Worm (Caenorhabditis elegans): ENCODE results near the gene T16G12.6.

Gene T16G12.6

ce11 chrIII:10064140-10064539 lies 5.2 kb upstream of the T16G12.6 start, which contains the start of gene ekl-6:
ekl-6 (plus strand) TSS chrIII:10064404.
- TF ChIP-seq dmd-9 (GFP tag; IDR thresholded peaks at IDR 0.05), result peak; percentile 45; the same call in 1 of the 2 replicates
- no peak for TF ChIP-seq nhr-41 (GFP tag; IDR thresholded peaks at IDR 0.05)
- 0 out of 2 replicates have a peak, but pooled peaks have one; percentile 5 for TF ChIP-seq tra-1 (GFP tag; IDR thresholded peaks at IDR 0.05)
- TF ChIP-seq ama-1 (optimal IDR thresholded peaks at IDR 0.05), result no peak
- peak; percentile 28 for TF ChIP-seq rbr-2 (tag; optimal IDR thresholded peaks at IDR 0.05)
- peak; percentile 24; the same call in 1 of the 2 replicates for TF ChIP-seq ceh-44 (GFP tag; IDR thresholded peaks at IDR 0.05)
- TF ChIP-seq mep-1 (tag; optimal IDR thresholded peaks at IDR 0.05), result no peak
- peak; percentile 70 for TF ChIP-seq ZK337.2 (GFP tag; IDR thresholded peaks at IDR 0.05)
- peak; percentile 68 for TF ChIP-seq dpl-1 (GFP tag; optimal IDR thresholded peaks at IDR 0.05)
- TF ChIP-seq pha-4 (GFP tag; IDR thresholded peaks at IDR 0.05), result no peak
- no peak for TF ChIP-seq pha-4 (tag; optimal IDR thresholded peaks at IDR 0.05)
- TF ChIP-seq mes-2 (tag; optimal IDR thresholded peaks at IDR 0.05; ENCODE audit: poor library complexity, severe bottlenecking), result peak; percentile 98
- TF ChIP-seq unc-130 (GFP tag; optimal IDR thresholded peaks at IDR 0.05), result peak; percentile 74
- TF ChIP-seq lin-29 (GFP tag; IDR thresholded peaks at IDR 0.05), result no peak
- TF ChIP-seq dmd-6 (GFP tag; IDR thresholded peaks at IDR 0.05), result no peak; the same call in none of the 2 replicates

- no peak for TF ChIP-seq zip-11 (GFP tag; IDR thresholded peaks at IDR 0.05)
- TF ChIP-seq nhr-25 (tag; optimal IDR thresholded peaks at IDR 0.05; ENCODE audit: borderline replicate concordance, insufficient read depth), result no peak
- no peak for TF ChIP-seq Y105C5A.15 (GFP tag; IDR thresholded peaks at IDR 0.05)
- TF ChIP-seq ces-1 (GFP tag; optimal IDR thresholded peaks at IDR 0.05), result no peak
- no peak for TF ChIP-seq spr-3 (GFP tag; optimal IDR thresholded peaks at IDR 0.05)
- TF ChIP-seq egl-43 (GFP tag; IDR thresholded peaks at IDR 0.05), result no peak
- TF ChIP-seq T20F7.1 (GFP tag; optimal IDR thresholded peaks at IDR 0.05), result no peak
- TF ChIP-seq nhr-42 (GFP tag; IDR thresholded peaks at IDR 0.05), result no peak
Observed at ce11 chrIII:10076042-10076441, 6.7 kb downstream of the T16G12.6 start.

- TF ChIP-seq spr-3 (GFP tag; optimal IDR thresholded peaks at IDR 0.05), result no peak
- no peak for TF ChIP-seq jun-1 (tag; optimal IDR thresholded peaks at IDR 0.05)
- TF ChIP-seq aha-1 (tag), result no peak
- no peak for TF ChIP-seq daf-19 (GFP tag; conservative IDR thresholded peaks at IDR 0.05)
- TF ChIP-seq nhr-6 (tag; optimal IDR thresholded peaks at IDR 0.05), result no peak
- no peak for TF ChIP-seq F49E8.2 (tag; optimal IDR thresholded peaks at IDR 0.05; ENCODE audit: borderline replicate concordance)
- no peak for TF ChIP-seq nhr-10 (tag; optimal IDR thresholded peaks at IDR 0.05)
- TF ChIP-seq nhr-28 (tag; optimal IDR thresholded peaks at IDR 0.05), result no peak
- no peak for TF ChIP-seq ceh-62 (tag; optimal IDR thresholded peaks at IDR 0.05)
- TF ChIP-seq hlh-30 (tag; optimal IDR thresholded peaks at IDR 0.05; ENCODE audit: insufficient read depth), result no peak
Observed at ce11 chrIII:10078151-10078550, 8.8 kb downstream of the T16G12.6 start, which contains the start of gene T16G12.9. T16G12.9 (minus strand) TSS chrIII:10078251.

- no peak for TF ChIP-seq duxl-1 (tag; optimal IDR thresholded peaks at IDR 0.05; ENCODE audit: poor library complexity)
- TF ChIP-seq madf-9 (GFP tag; conservative IDR thresholded peaks at IDR 0.05), result no peak
- TF ChIP-seq zip-11 (GFP tag; IDR thresholded peaks at IDR 0.05), result no peak
- no peak for TF ChIP-seq php-3 (GFP tag; IDR thresholded peaks at IDR 0.05)
- no peak for TF ChIP-seq F49E8.2 (tag; optimal IDR thresholded peaks at IDR 0.05; ENCODE audit: borderline replicate concordance)
- no peak for TF ChIP-seq lin-1 (GFP tag; IDR thresholded peaks at IDR 0.05)
- no peak for TF ChIP-seq D1046.2 (GFP tag; IDR thresholded peaks at IDR 0.05)
- TF ChIP-seq Y105C5A.15 (GFP tag; IDR thresholded peaks at IDR 0.05), result no peak
- no peak for TF ChIP-seq hmg-1.1 (GFP tag; IDR thresholded peaks at IDR 0.05)
- no peak for TF ChIP-seq dve-1 (tag; optimal IDR thresholded peaks at IDR 0.05; ENCODE audit: insufficient read depth)
- TF ChIP-seq dmd-6 (GFP tag; IDR thresholded peaks at IDR 0.05), result peak; percentile 54
- TF ChIP-seq tra-1 (GFP tag; IDR thresholded peaks at IDR 0.05), result peak; percentile 94
- no peak for TF ChIP-seq saeg-2 (GFP tag; IDR thresholded peaks at IDR 0.05)
- TF ChIP-seq lim-7 (GFP tag; IDR thresholded peaks at IDR 0.05), result no peak
Observed at ce11 chrIII:10078784-10079183, 9.4 kb downstream of the T16G12.6 start.
